Worm (Caenorhabditis elegans) whole organism, late embryonic: ENCODE data around the gene cec-2.

Experiments used
- K02D7.2 ChIP-seq: sonication (generic microtip); optimal IDR thresholded peaks from 2 replicates; lab custom pipeline; 2017; ENCODE audit warnings: mild to moderate bottlenecking, missing genetic modification characterization, missing compliant biosample characterization
- Y22D7AL.16 ChIP-seq: sonication (generic microtip); optimal IDR thresholded peaks from 2 replicates; lab custom pipeline; 2016; ENCODE audit warnings: missing genetic modification characterization, missing compliant biosample characterization
- ceh-22 ChIP-seq: sonication (generic microtip); optimal IDR thresholded peaks from 2 replicates; lab custom pipeline; 2017; ENCODE audit warnings: missing biosample characterization, missing genetic modification characterization
- ceh-48 ChIP-seq: sonication (generic microtip); optimal IDR thresholded peaks from 2 replicates; lab custom pipeline; 2016; ENCODE audit warnings: missing genetic modification characterization, inconsistent platforms, missing compliant biosample characterization
- fkh-6 ChIP-seq: sonication (generic microtip); optimal IDR thresholded peaks from 2 replicates; lab custom pipeline; 2016; ENCODE audit warnings: missing genetic modification characterization, missing compliant biosample characterization
- hlh-8 ChIP-seq: sonication (generic microtip); optimal IDR thresholded peaks from 2 replicates; lab custom pipeline; 2016; ENCODE audit warnings: missing genotype, missing genetic modification characterization, missing compliant biosample characterization
- lin-11 ChIP-seq: fragments of 200-800 bp; sonication (Bioruptor generic); optimal IDR thresholded peaks from 2 replicates; lab custom pipeline; 2018; ENCODE audit warnings: mild to moderate bottlenecking, missing genetic modification characterization, missing compliant biosample characterization
- nfya-1 ChIP-seq: sonication (generic microtip); optimal IDR thresholded peaks from 2 replicates; lab custom pipeline; 2017; ENCODE audit warnings: missing genetic modification characterization, mild to moderate bottlenecking, missing compliant biosample characterization, antibody characterized with exemption, moderate library complexity
- pha-2 ChIP-seq: sonication (generic microtip); optimal IDR thresholded peaks from 2 replicates; lab custom pipeline; 2017; ENCODE audit warnings: mild to moderate bottlenecking, missing genetic modification characterization, missing compliant biosample characterization
- unc-86 ChIP-seq: sonication (generic microtip); optimal IDR thresholded peaks from 2 replicates; lab custom pipeline; 2016; ENCODE audit warnings: missing genetic modification characterization, missing compliant biosample characterization

The cec-2 gene

ce11 chrIV:1225596-1226232, 55.2 kb downstream of the cec-2 start, which contains the start of gene W09G12.8:
TSS of gene W09G12.8 (plus strand) at chrIV:1226182.
- no peak for TF ChIP-seq fkh-6
- TF ChIP-seq nfya-1, result no peak
- TF ChIP-seq hlh-8 (tag; lab: Kevin White, UChicago), result no peak
- no peak for TF ChIP-seq K02D7.2
- TF ChIP-seq pha-2 (tag; lab: Kevin White, UChicago), result no peak
- TF ChIP-seq unc-86 (tag; lab: Kevin White, UChicago), result no peak
- no peak for TF ChIP-seq Y22D7AL.16 (tag; lab: Kevin White, UChicago)
- no peak for TF ChIP-seq ceh-48 (tag; lab: Kevin White, UChicago)
- TF ChIP-seq lin-11 (tag; lab: Kevin White, UChicago), result no peak
- no peak for TF ChIP-seq ceh-22 (tag; lab: Kevin White, UChicago)
